Fruit fly (Drosophila melanogaster): ENCODE results near the gene Ubr3.

The Ubr3 gene

dm6 chrX:7972363-7972942, 36.8 kb downstream of the Ubr3 start (continued):
- TF ChIP-seq cwo (GFP tag; optimal IDR thresholded peaks at IDR 0.05) (peak; percentile 78), lilli (GFP tag; optimal IDR thresholded peaks at IDR 0.05) (peak; percentile 79), Hmx (GFP tag; optimal IDR thresholded peaks at IDR 0.05) (no peak), crol (GFP tag; IDR thresholded peaks at IDR 0.05) (peak; percentile 95), H15 (GFP tag; IDR thresholded peaks at IDR 0.05) (peak; percentile 89), pum (GFP tag; optimal IDR thresholded peaks at IDR 0.05) (peak; percentile 59), MBD-R2 (GFP tag; IDR thresholded peaks at IDR 0.05) (peak; percentile 62; the same call in 1 of the 2 replicates), Hr3 (GFP tag; optimal IDR thresholded peaks at IDR 0.05) (peak; percentile 79), HLH54F (GFP tag; optimal IDR thresholded peaks at IDR 0.05) (peak; percentile 63), pita (GFP tag; optimal IDR thresholded peaks at IDR 0.05) (no peak), tna (GFP tag; IDR thresholded peaks at IDR 0.05; ENCODE audit: partially characterized antibody) (no peak), ro (GFP tag; IDR thresholded peaks at IDR 0.05) (peak; percentile 68), gro (GFP tag; optimal IDR thresholded peaks at IDR 0.05) (peak; percentile 47), Nf-YB (GFP tag; optimal IDR thresholded peaks at IDR 0.05) (peak; percentile 70), E2f1 (GFP tag; IDR thresholded peaks at IDR 0.05) (peak; percentile 86), sug (tag; optimal IDR thresholded peaks at IDR 0.05) (peak; percentile 39), CG1832 (GFP tag; optimal IDR thresholded peaks at IDR 0.05) (no peak), Elba2 (GFP tag; optimal IDR thresholded peaks at IDR 0.05) (no peak), CG17328 (GFP tag; IDR thresholded peaks at IDR 0.05) (peak; percentile 91), sd (tag; optimal IDR thresholded peaks at IDR 0.05) (peak; percentile 65), CG3838 (GFP tag; optimal IDR thresholded peaks at IDR 0.05) (peak; percentile 32), Doc2 (GFP tag; IDR thresholded peaks at IDR 0.05) (0 out of 2 replicates have a peak, but pooled peaks have one; percentile 43), Ssrp (tag; optimal IDR thresholded peaks at IDR 0.05) (peak; percentile 88), unpg (GFP tag; optimal IDR thresholded peaks at IDR 0.05) (peak; percentile 93), twi (tag; optimal IDR thresholded peaks at IDR 0.05) (peak; percentile 32), HHEX (GFP tag; optimal IDR thresholded peaks at IDR 0.05) (peak; percentile 90), crc (GFP tag; optimal IDR thresholded peaks at IDR 0.05) (no peak), CG18011 (GFP tag; optimal IDR thresholded peaks at IDR 0.05) (peak; percentile 66), onecut (GFP tag; IDR thresholded peaks at IDR 0.05) (peak; percentile 87), CG13424 (tag; optimal IDR thresholded peaks at IDR 0.05) (peak; percentile 87), nmo (GFP tag; optimal IDR thresholded peaks at IDR 0.05) (peak; percentile 93), CG4404 (GFP tag; IDR thresholded peaks at IDR 0.05) (peak; percentile 75), bcd (GFP tag; optimal IDR thresholded peaks at IDR 0.05) (peak; percentile 87), pfk (GFP tag; optimal IDR thresholded peaks at IDR 0.05) (no peak), CG32772 (GFP tag; IDR thresholded peaks at IDR 0.05) (peak; percentile 88), pzg (GFP tag; optimal IDR thresholded peaks at IDR 0.05) (no peak), nau (GFP tag; optimal IDR thresholded peaks at IDR 0.05) (peak; percentile 83), cato (GFP tag; optimal IDR thresholded peaks at IDR 0.05; ENCODE audit: borderline replicate concordance) (peak; percentile 72), tin (GFP tag; optimal IDR thresholded peaks at IDR 0.05) (peak; percentile 83), BtbVII (GFP tag; optimal IDR thresholded peaks at IDR 0.05) (peak; percentile 82), CG4328 (GFP tag; optimal IDR thresholded peaks at IDR 0.05) (peak; percentile 24), run (tag; optimal IDR thresholded peaks at IDR 0.05) (peak; percentile 77), CG3847 (GFP tag; IDR thresholded peaks at IDR 0.05) (peak; percentile 72), ind (GFP tag; optimal IDR thresholded peaks at IDR 0.05) (peak; percentile 80), Poxn (GFP tag; IDR thresholded peaks at IDR 0.05) (no peak), dmrt99B (tag; optimal IDR thresholded peaks at IDR 0.05) (peak; percentile 92), gce (GFP tag; IDR thresholded peaks at IDR 0.05) (peak; percentile 87), Kr (GFP tag; optimal IDR thresholded peaks at IDR 0.05) (no peak), NfI (GFP tag; optimal IDR thresholded peaks at IDR 0.05) (peak; percentile 85), Trl (optimal IDR thresholded peaks at IDR 0.05) (no peak), Trl (GFP tag; optimal IDR thresholded peaks at IDR 0.05) (peak; percentile 56)

All from whole organism, embryonic.